Fruit fly (Drosophila melanogaster) whole organism, embryonic: ENCODE data around the gene ab.

ENCODE experiments used
- CG11723 ChIP-seq: fragments of 200-800 bp; sonication (Bioruptor generic); optimal IDR thresholded peaks from 2 replicates; lab custom pipeline; 2017; ENCODE audit warnings: missing biosample characterization, mild to moderate bottlenecking, missing genetic modification characterization
- CG13894 ChIP-seq: fragments of 200-800 bp; sonication (Bioruptor generic); optimal IDR thresholded peaks from 3 replicates; lab custom pipeline; 2018; ENCODE audit warnings: missing biosample characterization, mild to moderate bottlenecking, missing genetic modification characterization, moderate library complexity
- CG16815 ChIP-seq: fragments of 200-800 bp; sonication (Bioruptor generic); optimal IDR thresholded peaks from 3 replicates; lab custom pipeline; 2017; ENCODE audit warnings: missing biosample characterization, mild to moderate bottlenecking, missing genetic modification characterization
- CG6689 ChIP-seq: fragments of 200-800 bp; sonication (Bioruptor generic); IDR thresholded peaks from 2 replicates; pipeline ENCODE4 v1.3.6; 2022; ENCODE audit warnings: missing biosample characterization, missing genetic modification characterization
- D ChIP-seq, 2 experiments: fragments of 200-800 bp in 1 of 2; fragments of >200 bp in 1 of 2; sonication (Bioruptor generic) in 1 of 2; optimal IDR thresholded peaks; 2 replicates in 1 of 2; 3 replicates in 1 of 2; lab custom pipeline; 2017; ENCODE audit warnings: mild to moderate bottlenecking in 1 of 2, missing biosample characterization in 1 of 2, missing genetic modification characterization in 1 of 2, missing genetic modification reagents in 1 of 2
- mam ChIP-seq: fragments of 200-800 bp; sonication (Bioruptor generic); optimal IDR thresholded peaks from 3 replicates; lab custom pipeline; 2016; ENCODE audit warnings: missing biosample characterization, missing genetic modification characterization
- pros ChIP-seq: fragments of 200-800 bp; sonication (Bioruptor generic); optimal IDR thresholded peaks from 3 replicates; lab custom pipeline; 2019; ENCODE audit warnings: missing biosample characterization, mild to moderate bottlenecking, missing genetic modification characterization, moderate library complexity
- ttk ChIP-seq: fragments of 200-800 bp; sonication (Bioruptor generic); IDR thresholded peaks from 2 replicates; pipeline ENCODE4 v2.1.2; 2022; ENCODE audit warnings: missing biosample characterization, missing genetic modification characterization

DNA sequence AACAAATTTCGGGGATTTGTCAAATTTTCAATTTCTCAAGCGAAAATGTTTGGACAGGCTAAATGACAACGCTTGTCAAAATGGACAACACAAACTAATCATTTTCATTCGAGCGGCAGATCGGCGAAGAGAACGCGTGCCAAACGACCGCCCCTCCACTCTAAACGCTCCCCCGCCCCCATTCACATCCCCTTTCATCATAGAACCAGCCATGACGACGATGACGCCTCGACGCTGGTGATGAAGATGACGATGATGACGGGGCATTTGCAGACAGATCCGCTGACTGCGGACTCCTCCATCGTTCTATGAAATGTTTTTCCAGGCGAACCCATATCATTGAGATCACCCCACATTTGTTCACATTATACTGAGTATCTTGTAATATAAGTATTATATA is 20.3 kb upstream of the ab start:
- TF ChIP-seq mam (no peak), CG6689 (GFP tag; lab: Robert Waterston, UW) (no peak), CG16815 (GFP tag; lab: Kevin White, UChicago) (no peak), CG11723 (GFP tag; lab: Kevin White, UChicago) (no peak), CG13894 (tag; lab: Kevin White, UChicago) (no peak), ttk (GFP tag; lab: Robert Waterston, UW) (no peak), D (optimal IDR thresholded peaks at IDR 0.05; lab: Kevin White, UChicago) (no peak), D (GFP tag; optimal IDR thresholded peaks at IDR 0.05; lab: Kevin White, UChicago) (no peak), pros (GFP tag; lab: Kevin White, UChicago) (no peak)
